Worm (Caenorhabditis elegans): Measurements from ENCODE around the gene nhr-136.

DNA sequence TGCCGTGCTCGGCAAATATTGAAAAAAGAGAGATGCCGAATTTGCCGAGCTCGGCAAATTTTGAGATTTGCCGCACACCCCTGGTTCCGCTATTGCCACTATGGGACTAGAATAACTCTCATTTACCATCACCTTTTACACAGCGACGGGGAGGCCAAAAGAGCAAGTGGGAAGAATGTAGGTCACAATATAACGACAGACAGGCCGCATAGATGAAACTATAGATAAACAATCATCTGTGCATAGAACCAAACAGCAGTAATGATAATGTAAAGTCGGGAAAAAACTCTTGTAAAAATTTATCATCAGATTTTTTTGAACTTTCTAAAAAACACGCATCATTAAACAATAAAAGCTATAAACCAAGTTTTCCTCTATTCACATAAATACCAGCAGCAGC is 38.5 kb upstream of the nhr-136 start, which contains the start of gene kmo-2:
- TF ChIP-seq dpl-1 (GFP tag; optimal IDR thresholded peaks at IDR 0.05): no peak
- no peak for TF ChIP-seq lsy-2 (tag; optimal IDR thresholded peaks at IDR 0.05)
- no peak for TF ChIP-seq nhr-111 (GFP tag; optimal IDR thresholded peaks at IDR 0.05)
- TF ChIP-seq gei-8 (GFP tag; optimal IDR thresholded peaks at IDR 0.05): no peak
- TF ChIP-seq fos-1 (tag; optimal IDR thresholded peaks at IDR 0.05): no peak
- no peak for TF ChIP-seq mxl-2 (GFP tag; conservative IDR thresholded peaks at IDR 0.05)
- no peak for TF ChIP-seq cey-2 (tag; optimal IDR thresholded peaks at IDR 0.05; ENCODE audit: borderline replicate concordance, insufficient read depth)
- no peak for TF ChIP-seq ceh-82 (tag; optimal IDR thresholded peaks at IDR 0.05)
- no peak for TF ChIP-seq mdt-29 (GFP tag; IDR thresholded peaks at IDR 0.05)
- no peak for TF ChIP-seq unc-39 (tag; optimal IDR thresholded peaks at IDR 0.05)
- TF ChIP-seq spr-1 (tag; optimal IDR thresholded peaks at IDR 0.05): no peak
- TF ChIP-seq dmd-6 (GFP tag; IDR thresholded peaks at IDR 0.05): no peak
- no peak for TF ChIP-seq Y75B8A.6 (GFP tag; IDR thresholded peaks at IDR 0.05)
